Fruit fly (Drosophila melanogaster) whole organism, larva: ENCODE measurements around the gene LpR2.

Experiments used
- noc ChIP-seq: fragments of 200-800 bp; sonication (Bioruptor generic); optimal IDR thresholded peaks from 3 replicates; lab custom pipeline; 2019; ENCODE audit warnings: missing biosample characterization, mild to moderate bottlenecking, missing genetic modification characterization, moderate library complexity

Gene LpR2

DNA sequence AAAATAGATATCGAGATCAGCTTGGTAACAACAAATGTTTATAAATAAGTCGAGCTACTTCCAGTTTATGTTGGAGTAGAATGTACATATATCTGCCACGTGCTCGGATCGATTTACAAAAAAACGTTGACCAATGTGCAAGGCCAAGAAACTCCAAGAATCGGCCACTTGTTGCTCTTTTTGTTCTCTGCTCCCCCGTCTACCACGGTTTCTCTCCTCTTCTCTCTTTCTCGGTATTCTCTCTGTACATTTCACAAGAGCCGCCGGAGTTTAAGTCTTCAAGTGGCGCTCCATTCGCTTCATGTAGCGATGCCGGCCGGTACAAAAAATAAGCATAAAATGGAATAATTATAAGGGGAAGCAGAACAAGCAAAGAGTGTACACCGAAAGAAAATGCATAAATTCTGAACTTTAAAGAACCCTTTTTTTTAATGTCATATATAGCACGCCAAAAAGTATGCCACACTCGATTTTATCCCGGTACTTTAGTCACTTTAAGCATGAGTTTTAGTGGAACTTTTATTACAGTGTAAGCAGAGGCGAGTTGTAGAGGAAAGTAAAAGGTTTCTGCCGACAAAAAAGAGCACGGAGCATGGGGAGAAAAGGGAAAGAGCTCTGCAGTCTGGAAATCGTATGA lies 2.4 kb downstream of the LpR2 start:
- TF ChIP-seq noc (tag; lab: Kevin White, UChicago) = peak; percentile 89

DNA sequence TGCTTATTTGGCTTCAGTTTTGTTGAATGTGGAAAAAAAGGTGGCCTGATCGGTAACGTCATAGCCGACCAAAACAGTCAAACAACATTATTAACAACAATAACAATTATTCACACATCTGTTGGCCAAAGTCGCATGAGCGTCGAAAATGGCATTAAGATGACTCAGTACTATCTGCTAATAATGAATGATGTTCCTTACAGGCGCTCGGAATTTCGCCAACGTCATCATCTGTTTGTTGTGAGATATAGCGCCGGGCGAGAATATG lies 4.5 kb downstream of the LpR2 start:
- TF ChIP-seq noc (tag; lab: Kevin White, UChicago) = peak; percentile 17

DNA sequence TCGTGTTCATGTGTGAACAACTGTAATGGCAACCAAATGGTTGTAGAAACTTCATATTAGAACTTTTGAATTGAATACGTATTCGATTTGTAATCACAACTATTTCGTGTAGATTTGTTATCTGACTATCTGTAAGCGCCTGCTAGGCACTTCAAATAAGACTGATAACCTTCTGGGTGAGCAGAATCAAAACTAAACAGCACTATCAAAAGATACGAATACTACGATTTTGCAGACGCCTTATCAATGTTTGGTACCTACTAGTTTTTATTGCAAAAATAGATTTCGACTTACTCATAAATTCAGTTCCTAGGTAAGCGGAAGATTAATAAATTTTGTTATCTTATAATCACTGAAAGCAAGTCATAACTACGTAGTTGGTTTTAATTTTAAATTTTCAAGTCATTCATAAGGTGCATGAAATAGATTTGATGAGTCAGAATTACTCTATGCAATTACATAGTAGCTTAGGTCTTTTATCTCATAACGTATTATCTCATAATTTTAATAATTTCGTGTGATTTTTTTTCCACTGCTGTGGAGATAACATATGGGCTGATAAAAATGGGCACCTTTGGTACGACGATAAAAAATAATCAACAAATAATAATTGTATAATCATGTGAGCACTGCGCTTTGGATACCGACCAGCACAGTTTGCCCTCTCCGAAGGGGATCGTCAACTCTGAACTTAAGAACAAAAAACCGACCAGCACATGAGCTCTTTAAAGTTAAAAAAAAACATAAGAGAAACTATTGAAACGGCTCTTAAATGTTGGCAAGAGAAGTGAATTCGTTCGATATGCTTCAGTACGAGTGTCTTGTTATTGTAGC lies 5.1 kb downstream of the LpR2 start:
- TF ChIP-seq noc (tag; lab: Kevin White, UChicago) = peak; percentile 62

DNA sequence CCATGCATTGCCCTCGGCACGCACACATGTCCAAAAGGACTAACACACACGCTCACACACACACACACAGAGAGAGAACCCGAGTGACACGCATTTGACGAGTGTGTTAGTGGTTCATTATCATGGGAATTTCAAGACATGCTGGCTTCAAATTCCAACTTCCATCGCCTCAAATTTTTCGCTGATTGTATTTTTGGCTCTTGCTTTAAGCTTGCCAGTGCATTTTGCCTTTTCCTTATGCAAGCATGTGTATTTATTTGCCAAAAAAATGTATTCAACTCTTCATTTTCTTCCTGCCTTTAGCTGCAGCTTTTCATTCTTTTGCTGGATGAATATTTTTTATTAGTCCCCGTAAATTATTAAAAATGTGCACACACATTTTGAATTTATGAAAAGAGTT lies 16.5 kb downstream of the LpR2 start:
- no peak for TF ChIP-seq noc (tag; lab: Kevin White, UChicago)

dm6 chr3R:25721030-25721429 lies 19.2 kb downstream of the LpR2 start:
- no peak for TF ChIP-seq noc (tag; lab: Kevin White, UChicago)

DNA sequence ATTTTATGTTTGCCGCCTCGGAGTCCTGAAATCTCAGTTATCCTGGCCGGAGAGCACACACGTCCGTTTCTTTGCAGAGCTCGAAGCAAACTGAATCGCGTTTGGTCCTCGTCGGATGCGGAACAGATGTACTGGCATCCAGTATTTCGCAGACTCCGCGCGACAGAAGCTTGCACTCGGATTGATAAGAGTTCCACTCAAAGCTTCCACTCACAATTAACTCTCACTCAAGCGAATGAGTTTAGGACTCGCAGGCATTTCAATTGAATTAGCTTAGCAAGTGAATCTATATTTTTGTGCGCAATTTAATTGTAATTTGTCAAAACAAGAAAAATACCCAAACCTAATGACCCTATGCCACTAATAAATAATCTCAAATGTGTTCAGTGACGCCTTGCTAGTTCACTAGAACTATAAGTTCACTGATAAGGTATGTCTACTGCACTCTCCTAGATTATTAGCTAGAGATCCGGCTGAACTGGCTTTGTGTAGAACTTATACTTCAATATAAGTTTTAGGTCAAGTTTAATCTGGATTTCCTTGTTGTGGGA lies 20.2 kb downstream of the LpR2 start:
- TF ChIP-seq noc (tag; lab: Kevin White, UChicago) = peak; percentile 90

- no peak for TF ChIP-seq noc (tag; lab: Kevin White, UChicago)
Observed at dm6 chr3R:25694167-25694689, 46.0 kb downstream of the LpR2 start.

dm6 chr3R:25686698-25687420 lies 53.4 kb downstream of the LpR2 start, which contains the start of gene CLS:
Gene CLS (minus strand): TSS chr3R:25687370.
- no peak for TF ChIP-seq noc (tag; lab: Kevin White, UChicago)

dm6 chr3R:25684859-25685258 lies 55.4 kb downstream of the LpR2 start, which contains the start of gene RpL27:
Gene RpL27 (minus strand): TSS chr3R:25685051.
- peak; percentile 73 for TF ChIP-seq noc (tag; lab: Kevin White, UChicago)

DNA sequence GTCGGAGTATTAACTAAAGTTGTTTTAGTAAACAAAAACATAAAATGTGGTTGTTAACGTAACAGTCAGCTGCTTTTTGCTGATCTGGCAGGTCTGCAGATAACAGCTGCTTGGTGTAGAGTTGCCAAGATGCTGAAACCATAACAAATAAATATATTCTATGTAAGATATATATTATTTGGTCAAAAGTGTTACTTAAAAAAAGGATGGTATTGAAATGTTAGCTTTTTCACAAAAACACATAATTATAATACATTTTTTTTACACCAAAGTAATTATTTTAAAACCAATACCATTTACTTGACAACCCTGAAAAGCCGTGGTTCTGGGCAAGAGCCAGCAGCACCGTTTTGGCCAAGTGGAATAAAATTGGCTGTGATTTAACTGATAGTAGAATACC lies 59.7 kb downstream of the LpR2 start, which contains the start of the genes CG4743 and Idh3g:
TSS of gene CG4743 (minus strand) at position 23 of the 400 bp plus-strand sequence.
TSS of gene Idh3g (plus strand) at position 318 of the 400 bp plus-strand sequence.
- TF ChIP-seq noc (tag; lab: Kevin White, UChicago) = peak; percentile 95

- TF ChIP-seq noc (tag; lab: Kevin White, UChicago) = no peak
Observed at dm6 chr3R:25678489-25679082, 61.7 kb downstream of the LpR2 start, which contains the start of the genes CG4730 and CG5039. Gene CG4730 (minus strand): TSS chr3R:25678682. Gene CG5039 (plus strand): TSS chr3R:25678683.

DNA sequence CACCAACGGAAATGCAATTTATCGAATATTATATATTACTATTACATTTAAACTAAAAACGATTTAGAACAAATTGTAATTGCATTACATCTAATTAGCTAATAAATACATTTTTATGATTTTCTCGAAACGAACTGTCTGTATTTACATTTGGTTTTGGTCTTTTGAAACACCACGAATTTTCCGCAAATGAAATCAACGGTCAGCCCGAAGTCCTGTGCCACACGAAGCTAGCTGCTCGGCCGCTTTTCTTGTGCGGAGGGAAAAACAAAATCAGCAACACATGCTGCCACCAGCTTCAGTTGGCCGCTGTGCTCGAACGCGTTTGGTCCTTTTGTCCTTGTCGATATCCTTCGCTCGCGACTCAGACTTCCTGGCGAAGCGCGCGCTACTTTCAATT lies 74.8 kb downstream of the LpR2 start, which contains the start of gene Lgr3:
TSS of gene Lgr3 (plus strand) at position 301 of the 400 bp plus-strand sequence.
- no peak for TF ChIP-seq noc (tag; lab: Kevin White, UChicago)

- no peak for TF ChIP-seq noc (tag; lab: Kevin White, UChicago)
Observed at dm6 chr3R:25662358-25662757, 77.9 kb downstream of the LpR2 start.

dm6 chr3R:25661531-25662193 lies 78.6 kb downstream of the LpR2 start, which contains the start of gene RASSF8:
Gene RASSF8 (plus strand): TSS chr3R:25661795.
- no peak for TF ChIP-seq noc (tag; lab: Kevin White, UChicago)
